Worm (Caenorhabditis elegans) whole organism, early embryonic: ENCODE data around the gene agt-2.

Experiments
- F13C5.2 ChIP-seq: sonication (generic microtip); optimal IDR thresholded peaks from 2 replicates; lab custom pipeline; 2017; ENCODE audit warnings: mild to moderate bottlenecking, missing genetic modification characterization, inconsistent platforms, missing compliant biosample characterization
- ama-1 ChIP-seq: fragments of 150-350 bp; optimal IDR thresholded peaks from 2 replicates; lab custom pipeline; 2014
- ets-7 ChIP-seq: sonication (generic microtip); optimal IDR thresholded peaks from 2 replicates; lab custom pipeline; 2016; ENCODE audit warnings: missing genotype, missing genetic modification characterization, missing compliant biosample characterization
- hnd-1 ChIP-seq: sonication (generic microtip); optimal IDR thresholded peaks from 2 replicates; lab custom pipeline; 2016; ENCODE audit warnings: missing genetic modification characterization, missing compliant biosample characterization
- pes-1 ChIP-seq: fragments of 200-800 bp; sonication (Bioruptor generic); IDR thresholded peaks from 2 replicates; pipeline ENCODE4 v1.3.6; 2022; ENCODE audit warnings: missing genetic modification reagents, missing genetic modification characterization, missing compliant biosample characterization
- sea-1 ChIP-seq: fragments of 200-800 bp; sonication (Bioruptor generic); conservative IDR thresholded peaks from 2 replicates; pipeline ENCODE4 v1.3.6; 2022; ENCODE audit warnings: missing genetic modification characterization, missing compliant biosample characterization
- tra-4 ChIP-seq: sonication (generic microtip); optimal IDR thresholded peaks from 2 replicates; lab custom pipeline; 2017; ENCODE audit warnings: missing genetic modification characterization, missing compliant biosample characterization

ce11 chrII:5414040-5414439 lies 40.4 kb upstream of the agt-2 start, which contains the start of the genes EEED8.14 and EEED8.3:
- TF ChIP-seq ama-1 (lab: Kevin White, UChicago) (no peak), hnd-1 (tag; lab: Kevin White, UChicago) (no peak), ets-7 (tag; lab: Kevin White, UChicago) (no peak), pes-1 (GFP tag; lab: Robert Waterston, UW) (no peak), sea-1 (GFP tag; lab: Robert Waterston, UW) (no peak), F13C5.2 (tag; lab: Kevin White, UChicago) (no peak), tra-4 (tag; lab: Kevin White, UChicago) (no peak)
